Worm (Caenorhabditis elegans) whole organism, midembryonic: Measurements from ENCODE around the gene Y38C1BA.1.

Experiments
- T22C8.4 ChIP-seq: fragments of 200-800 bp; sonication (Bioruptor generic); IDR thresholded peaks from 2 replicates; pipeline ENCODE4 v1.3.6; 2022; ENCODE audit warnings: missing genetic modification characterization, missing compliant biosample characterization
- cog-1 ChIP-seq: sonication (generic microtip); optimal IDR thresholded peaks from 2 replicates; lab custom pipeline; 2016; ENCODE audit warnings: missing genetic modification characterization, missing compliant biosample characterization
- flt-1 ChIP-seq: fragments of 200-800 bp; sonication (Bioruptor generic); IDR thresholded peaks from 2 replicates; pipeline ENCODE4 v1.3.6; 2022; ENCODE audit warnings: missing genetic modification characterization, missing compliant biosample characterization
- klf-2 ChIP-seq: fragments of 200-800 bp; sonication (Bioruptor generic); conservative IDR thresholded peaks from 2 replicates; pipeline ENCODE4 v1.3.6; 2022; ENCODE audit warnings: missing genetic modification reagents, missing genetic modification characterization, missing compliant biosample characterization
- med-1 ChIP-seq: sonication (generic microtip); optimal IDR thresholded peaks from 2 replicates; lab custom pipeline; 2017; ENCODE audit warnings: missing genetic modification characterization, mild to moderate bottlenecking, missing compliant biosample characterization, antibody characterized with exemption, missing genetic modification reagents; ENCODE audit not compliant: insufficient read depth
- ref-1 ChIP-seq: fragments of 200-800 bp; sonication (Bioruptor generic); conservative IDR thresholded peaks from 2 replicates; pipeline ENCODE4 v1.3.6; 2022; ENCODE audit warnings: missing genetic modification reagents, missing genetic modification characterization, missing compliant biosample characterization
- tab-1 ChIP-seq: fragments of 200-800 bp; sonication (Bioruptor generic); IDR thresholded peaks from 2 replicates; pipeline ENCODE4 v1.3.6; 2022; ENCODE audit warnings: missing genetic modification characterization, missing compliant biosample characterization
- ztf-23 ChIP-seq: fragments of 200-800 bp; sonication (Bioruptor generic); IDR thresholded peaks from 2 replicates; pipeline ENCODE4 v1.3.6; 2022; ENCODE audit warnings: missing genetic modification reagents, missing genetic modification characterization, missing compliant biosample characterization
- ztf-29 ChIP-seq: fragments of 200-800 bp; sonication (Bioruptor generic); IDR thresholded peaks from 2 replicates; pipeline ENCODE4 v1.3.6; 2022; ENCODE audit warnings: missing genetic modification reagents, missing genetic modification characterization, missing compliant biosample characterization

The Y38C1BA.1 gene

ce11 chrIV:1834242-1834641 is 30.5 kb upstream of the Y38C1BA.1 start, which contains the start of gene ccm-2:
ccm-2 (plus strand) TSS chrIV:1834628.
- TF ChIP-seq ref-1 (GFP tag; lab: Robert Waterston, UW) (no peak), ztf-29 (GFP tag; lab: Robert Waterston, UW) (no peak), tab-1 (GFP tag; lab: Robert Waterston, UW) (no peak), med-1 (GFP tag; lab: Kevin White, UChicago) (no peak), cog-1 (no peak)

DNA sequence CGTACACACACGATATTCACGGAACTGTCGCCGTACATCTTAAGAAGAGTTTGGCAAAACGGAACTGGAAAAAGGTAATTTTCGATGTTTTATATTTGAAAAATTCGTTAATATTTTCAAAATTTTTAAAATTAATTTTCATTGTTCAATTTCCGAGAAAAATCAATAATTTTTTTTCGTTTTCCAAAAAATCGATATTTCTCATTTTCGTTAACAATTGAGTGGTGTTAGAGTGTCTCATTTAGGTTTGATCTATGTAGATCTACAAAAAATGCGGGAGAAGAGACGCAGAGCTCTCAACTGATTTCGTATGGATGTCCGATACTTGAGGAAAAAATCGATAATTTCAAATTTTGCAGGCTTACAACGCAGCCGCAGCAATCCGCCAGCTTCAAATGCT is 29.3 kb upstream of the Y38C1BA.1 start:
- TF ChIP-seq flt-1 (GFP tag; lab: Robert Waterston, UW) (no peak), T22C8.4 (GFP tag; lab: Robert Waterston, UW) (peak; percentile 49; the same call in 1 of the 2 replicates)

- TF ChIP-seq ztf-23 (peak; percentile 97), tab-1 (GFP tag; lab: Robert Waterston, UW) (peak; percentile 98), T22C8.4 (GFP tag; lab: Robert Waterston, UW) (peak; percentile 94), klf-2 (GFP tag; lab: Robert Waterston, UW) (peak; percentile 99), flt-1 (GFP tag; lab: Robert Waterston, UW) (peak; percentile 95), ztf-29 (GFP tag; lab: Robert Waterston, UW) (peak; percentile 96), ref-1 (GFP tag; lab: Robert Waterston, UW) (peak; percentile 99)
These were observed 27.4 kb upstream of the Y38C1BA.1 start for ce11 chrIV:1831174-1831573.

- TF ChIP-seq klf-2 (GFP tag; lab: Robert Waterston, UW), result no peak
These were observed 23.6 kb upstream of the Y38C1BA.1 start for ce11 chrIV:1827362-1827761.

ce11 chrIV:1826737-1827136 is 23.0 kb upstream of the Y38C1BA.1 start:
- TF ChIP-seq med-1 (GFP tag; lab: Kevin White, UChicago) (no peak), klf-2 (GFP tag; lab: Robert Waterston, UW) (no peak), tab-1 (GFP tag; lab: Robert Waterston, UW) (no peak), ref-1 (GFP tag; lab: Robert Waterston, UW) (no peak), ztf-29 (GFP tag; lab: Robert Waterston, UW) (no peak)

- TF ChIP-seq klf-2 (GFP tag; lab: Robert Waterston, UW) (no peak), tab-1 (GFP tag; lab: Robert Waterston, UW) (no peak), ztf-29 (GFP tag; lab: Robert Waterston, UW) (no peak), flt-1 (GFP tag; lab: Robert Waterston, UW) (no peak), T22C8.4 (GFP tag; lab: Robert Waterston, UW) (no peak), cog-1 (no peak), ref-1 (GFP tag; lab: Robert Waterston, UW) (no peak), med-1 (GFP tag; lab: Kevin White, UChicago) (no peak), ztf-23 (no peak)
These were observed 22.0 kb upstream of the Y38C1BA.1 start for ce11 chrIV:1825789-1826188.

DNA sequence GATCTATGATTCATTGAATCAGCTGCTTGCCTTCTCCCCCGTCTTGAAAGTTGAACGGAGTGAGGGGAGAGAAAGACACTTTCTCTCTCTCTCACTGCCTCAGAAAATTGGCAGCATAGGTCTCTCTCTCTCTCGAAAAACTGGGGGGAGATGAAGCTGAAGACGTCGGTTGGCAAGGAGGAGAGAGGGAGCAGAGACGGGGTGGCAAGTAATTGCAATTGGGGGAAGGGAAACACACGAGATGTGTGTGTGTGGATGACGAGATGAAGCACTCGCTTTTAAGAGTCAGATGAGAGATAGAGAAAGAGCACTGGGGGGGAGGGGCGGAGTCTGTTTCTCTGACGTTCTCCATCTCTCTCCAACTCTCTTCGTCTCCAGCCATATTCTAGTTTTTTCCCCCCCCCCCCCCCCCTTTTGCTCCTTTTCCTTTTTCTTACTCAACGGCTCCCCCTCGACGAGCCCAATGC is 20.3 kb upstream of the Y38C1BA.1 start, which contains the start of gene cmk-1:
Gene cmk-1 (plus strand): TSS at position 417 of the 467 bp plus-strand sequence.
- no peak for TF ChIP-seq flt-1 (GFP tag; lab: Robert Waterston, UW)
- TF ChIP-seq klf-2 (GFP tag; lab: Robert Waterston, UW), result no peak
- TF ChIP-seq tab-1 (GFP tag; lab: Robert Waterston, UW), result no peak
- TF ChIP-seq med-1 (GFP tag; lab: Kevin White, UChicago), result no peak
- no peak for TF ChIP-seq cog-1
- no peak for TF ChIP-seq ztf-23
- no peak for TF ChIP-seq ztf-29 (GFP tag; lab: Robert Waterston, UW)
- no peak for TF ChIP-seq ref-1 (GFP tag; lab: Robert Waterston, UW)
- no peak for TF ChIP-seq T22C8.4 (GFP tag; lab: Robert Waterston, UW)

DNA sequence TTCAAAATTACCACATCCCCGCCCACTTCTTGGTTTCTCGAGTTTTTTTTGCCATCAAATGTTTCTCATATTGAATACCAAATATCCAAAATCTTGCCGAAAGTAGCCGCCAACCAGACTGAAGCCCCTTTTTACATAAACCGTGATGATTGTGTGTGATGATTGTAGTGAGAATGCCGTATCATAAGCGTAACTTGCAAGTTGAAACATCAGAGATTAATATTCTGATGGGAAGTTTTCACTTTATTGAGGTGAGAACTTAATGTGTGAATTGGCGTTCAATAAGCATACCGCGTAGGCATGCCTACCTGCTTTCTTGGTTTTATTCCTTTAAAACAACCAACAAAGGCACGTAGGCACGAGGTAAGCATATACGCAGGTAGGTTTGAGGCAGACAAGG is 17.8 kb upstream of the Y38C1BA.1 start, which contains the start of gene Y38C1BA.4:
Gene Y38C1BA.4 (plus strand): TSS at position 301 of the 400 bp plus-strand sequence.
- no peak for TF ChIP-seq klf-2 (GFP tag; lab: Robert Waterston, UW)
- no peak for TF ChIP-seq ref-1 (GFP tag; lab: Robert Waterston, UW)
- no peak for TF ChIP-seq flt-1 (GFP tag; lab: Robert Waterston, UW)
- no peak for TF ChIP-seq ztf-23
- no peak for TF ChIP-seq med-1 (GFP tag; lab: Kevin White, UChicago)
- no peak for TF ChIP-seq T22C8.4 (GFP tag; lab: Robert Waterston, UW)
- TF ChIP-seq ztf-29 (GFP tag; lab: Robert Waterston, UW), result no peak
- no peak for TF ChIP-seq cog-1

ce11 chrIV:1820153-1820552 is 16.4 kb upstream of the Y38C1BA.1 start, which contains the start of gene col-109:
col-109 (minus strand) TSS chrIV:1820253.
- TF ChIP-seq ref-1 (GFP tag; lab: Robert Waterston, UW) (no peak), T22C8.4 (GFP tag; lab: Robert Waterston, UW) (no peak), ztf-23 (no peak), cog-1 (no peak)

ce11 chrIV:1818467-1819076 is 14.8 kb upstream of the Y38C1BA.1 start:
- TF ChIP-seq med-1 (GFP tag; lab: Kevin White, UChicago) (no peak), cog-1 (no peak), ztf-29 (GFP tag; lab: Robert Waterston, UW) (no peak), klf-2 (GFP tag; lab: Robert Waterston, UW) (no peak), T22C8.4 (GFP tag; lab: Robert Waterston, UW) (no peak)
